Worm (Caenorhabditis elegans) whole organism, early embryonic: Measurements from ENCODE around the gene C10A4.4.

Source experiments
- B0310.2 ChIP-seq: sonication (generic microtip); optimal IDR thresholded peaks from 2 replicates; lab custom pipeline; 2016; ENCODE audit warnings: mild to moderate bottlenecking, missing genetic modification characterization, missing compliant biosample characterization
- ama-1 ChIP-seq: fragments of 150-350 bp; optimal IDR thresholded peaks from 2 replicates; lab custom pipeline; 2014
- ceh-13 ChIP-seq: fragments of 200-800 bp; sonication (Bioruptor generic); optimal IDR thresholded peaks from 2 replicates; lab custom pipeline; 2018; ENCODE audit warnings: mild to moderate bottlenecking, missing genetic modification characterization, missing compliant biosample characterization
- ceh-36 ChIP-seq: sonication (generic microtip); optimal IDR thresholded peaks from 2 replicates; lab custom pipeline; 2016; ENCODE audit warnings: missing genetic modification characterization, inconsistent platforms, missing compliant biosample characterization
- ets-7 ChIP-seq: sonication (generic microtip); optimal IDR thresholded peaks from 2 replicates; lab custom pipeline; 2016; ENCODE audit warnings: missing genotype, missing genetic modification characterization, missing compliant biosample characterization
- flt-1 ChIP-seq: fragments of 200-800 bp; sonication (Bioruptor generic); IDR thresholded peaks from 2 replicates; pipeline ENCODE4 v1.3.6; 2022; ENCODE audit warnings: missing genetic modification characterization, missing compliant biosample characterization
- hmbx-1 ChIP-seq: sonication (generic microtip); optimal IDR thresholded peaks from 2 replicates; lab custom pipeline; 2016; ENCODE audit warnings: mild to moderate bottlenecking, missing genetic modification characterization, missing compliant biosample characterization
- hmg-4 ChIP-seq: fragments of 200-800 bp; sonication (Bioruptor generic); optimal IDR thresholded peaks from 2 replicates; lab custom pipeline; 2018; ENCODE audit warnings: mild to moderate bottlenecking, missing genetic modification characterization, missing compliant biosample characterization
- pes-1 ChIP-seq: fragments of 200-800 bp; sonication (Bioruptor generic); IDR thresholded peaks from 2 replicates; pipeline ENCODE4 v1.3.6; 2022; ENCODE audit warnings: missing genetic modification reagents, missing genetic modification characterization, missing compliant biosample characterization
- scrt-1 ChIP-seq: fragments of 200-800 bp; sonication (Bioruptor generic); IDR thresholded peaks from 2 replicates; pipeline ENCODE4 v1.3.6; 2022; ENCODE audit warnings: missing genetic modification characterization, missing compliant biosample characterization
- tbx-11 ChIP-seq: fragments of 200-800 bp; sonication (Bioruptor generic); IDR thresholded peaks from 2 replicates; pipeline ENCODE4 v1.3.6; 2022; ENCODE audit warnings: missing genetic modification characterization, missing compliant biosample characterization
- tbx-37 ChIP-seq: fragments of 200-800 bp; sonication (Bioruptor generic); conservative IDR thresholded peaks from 2 replicates; pipeline ENCODE4 v1.3.6; 2022; ENCODE audit warnings: missing genetic modification reagents, missing genetic modification characterization, missing compliant biosample characterization
- tra-4 ChIP-seq: sonication (generic microtip); optimal IDR thresholded peaks from 2 replicates; lab custom pipeline; 2017; ENCODE audit warnings: missing genetic modification characterization, missing compliant biosample characterization

ce11 chrX:7400788-7401187, at the start of gene C10A4.4:
- TF ChIP-seq ceh-13 (GFP tag; lab: Kevin White, UChicago) (no peak), scrt-1 (GFP tag; lab: Robert Waterston, UW) (no peak), B0310.2 (tag; lab: Kevin White, UChicago) (no peak), flt-1 (GFP tag; lab: Robert Waterston, UW) (no peak), pes-1 (no peak), ama-1 (lab: Kevin White, UChicago) (no peak), tra-4 (tag; lab: Kevin White, UChicago) (no peak), tbx-11 (no peak), hmbx-1 (tag; lab: Kevin White, UChicago) (no peak), ets-7 (tag; lab: Kevin White, UChicago) (no peak), tbx-37 (GFP tag; lab: Robert Waterston, UW) (no peak), ceh-36 (tag; lab: Kevin White, UChicago) (no peak), hmg-4 (no peak)
